Fruit fly (Drosophila melanogaster): ENCODE data around the gene nol.
A peak's percentile ranks its signal among the peaks of the same experiment; 100 is the strongest.

Gene nol

dm6 chr3L:11150735-11151287, 20.2 kb downstream of the nol start, which contains the start of gene CG6216:
Gene CG6216 (minus strand): TSS chr3L:11150785.
- TF ChIP-seq CG31627 (GFP tag; optimal IDR thresholded peaks at IDR 0.05) (no peak), CG7368 (GFP tag; optimal IDR thresholded peaks at IDR 0.05) (no peak), Smox (GFP tag; optimal IDR thresholded peaks at IDR 0.05) (no peak), net (GFP tag; optimal IDR thresholded peaks at IDR 0.05) (no peak), Eip75B (GFP tag; optimal IDR thresholded peaks at IDR 0.05) (peak; percentile 36), pdm3 (GFP tag; optimal IDR thresholded peaks at IDR 0.05) (no peak), CG32006 (GFP tag; optimal IDR thresholded peaks at IDR 0.05) (no peak), fkh (GFP tag; optimal IDR thresholded peaks at IDR 0.05) (peak; percentile 27), CG6276 (GFP tag; optimal IDR thresholded peaks at IDR 0.05) (peak; percentile 29), Gug (GFP tag; IDR thresholded peaks at IDR 0.05) (no peak), Eip78C (GFP tag) (peak; percentile 40), svp (GFP tag) (peak; percentile 54), Hr38 (GFP tag; optimal IDR thresholded peaks at IDR 0.05) (no peak), fd85E (GFP tag; optimal IDR thresholded peaks at IDR 0.05) (no peak), Met (GFP tag; optimal IDR thresholded peaks at IDR 0.05) (peak; percentile 1), esn (GFP tag; optimal IDR thresholded peaks at IDR 0.05) (no peak), CG16779 (tag; optimal IDR thresholded peaks at IDR 0.05) (no peak), CG6854 (GFP tag; optimal IDR thresholded peaks at IDR 0.05) (no peak), achi (GFP tag; optimal IDR thresholded peaks at IDR 0.05) (peak; percentile 6), CG3032 (tag; optimal IDR thresholded peaks at IDR 0.05) (no peak), dac (GFP tag; optimal IDR thresholded peaks at IDR 0.05) (no peak), dsx (GFP tag; optimal IDR thresholded peaks at IDR 0.05; ENCODE audit: poor library complexity, severe bottlenecking) (no peak), CG1621 (tag; optimal IDR thresholded peaks at IDR 0.05) (no peak), Blimp-1 (GFP tag; optimal IDR thresholded peaks at IDR 0.05) (peak; percentile 99), Ets96B (tag; optimal IDR thresholded peaks at IDR 0.05) (no peak)

- TF ChIP-seq CG8632 (GFP tag; optimal IDR thresholded peaks at IDR 0.05), result no peak
- TF ChIP-seq Eip93F (GFP tag; optimal IDR thresholded peaks at IDR 0.05), result no peak
- no peak for TF ChIP-seq Hr38 (GFP tag; optimal IDR thresholded peaks at IDR 0.05)
- peak; percentile 70 for TF ChIP-seq CG32006 (GFP tag; optimal IDR thresholded peaks at IDR 0.05)
- TF ChIP-seq spab (GFP tag; optimal IDR thresholded peaks at IDR 0.05), result no peak
- peak; percentile 38 for TF ChIP-seq CG31627 (GFP tag; optimal IDR thresholded peaks at IDR 0.05)
- no peak for TF ChIP-seq Sox15 (GFP tag; optimal IDR thresholded peaks at IDR 0.05)
- TF ChIP-seq pdm3 (GFP tag; optimal IDR thresholded peaks at IDR 0.05), result peak; percentile 62
- TF ChIP-seq OdsH (GFP tag; optimal IDR thresholded peaks at IDR 0.05), result peak; percentile 61
- TF ChIP-seq CG10669 (GFP tag; optimal IDR thresholded peaks at IDR 0.05), result no peak
- TF ChIP-seq CG34406 (GFP tag; optimal IDR thresholded peaks at IDR 0.05), result peak; percentile 6
- TF ChIP-seq CG6276 (GFP tag; optimal IDR thresholded peaks at IDR 0.05), result peak; percentile 62
- TF ChIP-seq CG6163 (GFP tag; IDR thresholded peaks at IDR 0.05), result peak; percentile 70
- peak; percentile 59 for TF ChIP-seq achi (GFP tag; optimal IDR thresholded peaks at IDR 0.05)
- TF ChIP-seq CG16779 (tag; optimal IDR thresholded peaks at IDR 0.05), result no peak
- peak; percentile 81 for TF ChIP-seq eg (GFP tag; IDR thresholded peaks at IDR 0.05)
- peak; percentile 43 for TF ChIP-seq Met (GFP tag; optimal IDR thresholded peaks at IDR 0.05)
- peak; percentile 26 for TF ChIP-seq Smox (GFP tag; optimal IDR thresholded peaks at IDR 0.05)
- TF ChIP-seq Eip78C (GFP tag), result peak; percentile 87
- TF ChIP-seq CG1621 (tag; optimal IDR thresholded peaks at IDR 0.05), result no peak
- TF ChIP-seq dsx (GFP tag; optimal IDR thresholded peaks at IDR 0.05; ENCODE audit: poor library complexity, severe bottlenecking), result peak; percentile 5
- TF ChIP-seq fkh (GFP tag; optimal IDR thresholded peaks at IDR 0.05), result no peak
- peak; percentile 20 for TF ChIP-seq lz (GFP tag; optimal IDR thresholded peaks at IDR 0.05)
- TF ChIP-seq svp (GFP tag), result no peak
- peak; percentile 71 for TF ChIP-seq Hr4 (GFP tag; optimal IDR thresholded peaks at IDR 0.05)
- no peak for TF ChIP-seq Ets96B (tag; optimal IDR thresholded peaks at IDR 0.05)
- no peak for TF ChIP-seq CG9139 (GFP tag; optimal IDR thresholded peaks at IDR 0.05)
- TF ChIP-seq cyc (GFP tag; optimal IDR thresholded peaks at IDR 0.05), result no peak
- peak; percentile 85 for TF ChIP-seq CG15336 (GFP tag; IDR thresholded peaks at IDR 0.05)
- TF ChIP-seq CG3919 (GFP tag; optimal IDR thresholded peaks at IDR 0.05), result peak; percentile 41
- no peak for TF ChIP-seq CG6854 (GFP tag; optimal IDR thresholded peaks at IDR 0.05)
- TF ChIP-seq Blimp-1 (GFP tag; optimal IDR thresholded peaks at IDR 0.05), result no peak
- no peak for TF ChIP-seq CG8319 (GFP tag; optimal IDR thresholded peaks at IDR 0.05)
- no peak for TF ChIP-seq fd85E (GFP tag; optimal IDR thresholded peaks at IDR 0.05)
- peak; percentile 54 for TF ChIP-seq acj6 (GFP tag; optimal IDR thresholded peaks at IDR 0.05)
- peak; percentile 69; the same call in 1 of the 2 replicates for TF ChIP-seq Gug (GFP tag; IDR thresholded peaks at IDR 0.05)
- no peak for TF ChIP-seq Lpt (GFP tag; optimal IDR thresholded peaks at IDR 0.05)
- TF ChIP-seq CG11902 (GFP tag; optimal IDR thresholded peaks at IDR 0.05), result no peak
- TF ChIP-seq CG11762 (GFP tag; optimal IDR thresholded peaks at IDR 0.05; ENCODE audit: insufficient read depth), result no peak
- no peak for TF ChIP-seq fd59A (GFP tag; optimal IDR thresholded peaks at IDR 0.05)
- no peak for TF ChIP-seq Eip75B (GFP tag; optimal IDR thresholded peaks at IDR 0.05)
- peak; percentile 37 for TF ChIP-seq Hr39 (GFP tag; optimal IDR thresholded peaks at IDR 0.05)
These were observed 24.7 kb downstream of the nol start for dm6 chr3L:11155380-11155779.

Measured in whole organism, prepupa.